Fruit fly (Drosophila melanogaster) whole organism, wandering third instar larva: Measurements from ENCODE around the gene Ptp69D.

ENCODE experiments used
- h ChIP-seq: fragments of 200-800 bp; sonication (Bioruptor generic); optimal IDR thresholded peaks from 3 replicates; lab custom pipeline; 2016; ENCODE audit warnings: missing biosample characterization, mild to moderate bottlenecking, missing genetic modification characterization
- jim ChIP-seq: fragments of 175-275, 200-325 bp; sonication (Bioruptor generic); optimal IDR thresholded peaks from 2 replicates; lab custom pipeline; 2016; ENCODE audit warnings: missing biosample characterization, mild to moderate bottlenecking, missing genetic modification characterization
- sv ChIP-seq: fragments of 200-800 bp; sonication (Bioruptor generic); optimal IDR thresholded peaks from 3 replicates; lab custom pipeline; 2016; ENCODE audit warnings: missing biosample characterization, missing genetic modification characterization
- tai ChIP-seq: sonication (Bioruptor generic); optimal IDR thresholded peaks from 2 replicates; lab custom pipeline; 2016; ENCODE audit warnings: missing biosample characterization, missing genetic modification characterization
- usp ChIP-seq: fragments of >200 bp; optimal IDR thresholded peaks from 2 replicates; lab custom pipeline; 2017; ENCODE audit warnings: missing biosample characterization, missing genetic modification characterization

- TF ChIP-seq tai (GFP tag; lab: Kevin White, UChicago) (no peak), usp (GFP tag; lab: Kevin White, UChicago) (no peak), jim (GFP tag; lab: Kevin White, UChicago) (no peak), sv (no peak), h (no peak)
These were observed 46.0 kb upstream of the Ptp69D start for dm6 chr3L:12688723-12689122.
